Fruit fly (Drosophila melanogaster) whole organism, pupa: ENCODE measurements around the gene CG11986.

Experiments
- CG14655 ChIP-seq: fragments of 200-800 bp; sonication (Bioruptor generic); optimal IDR thresholded peaks from 3 replicates; lab custom pipeline; 2017; ENCODE audit warnings: mild to moderate bottlenecking, missing biosample characterization, missing genetic modification reagents, missing genetic modification characterization
- CG34367 ChIP-seq: fragments of 200-800 bp; sonication (Bioruptor generic); optimal IDR thresholded peaks from 2 replicates; lab custom pipeline; 2018; ENCODE audit warnings: missing biosample characterization, mild to moderate bottlenecking, missing genetic modification characterization
- CG8301 ChIP-seq: fragments of 200-800 bp; sonication (Bioruptor generic); optimal IDR thresholded peaks from 2 replicates; lab custom pipeline; 2018; ENCODE audit warnings: missing biosample characterization, mild to moderate bottlenecking, missing genetic modification characterization
- Ets98B ChIP-seq: fragments of 200-800 bp; sonication (Bioruptor generic); IDR thresholded peaks from 2 replicates; pipeline ENCODE4 v1.3.6; 2022; ENCODE audit warnings: missing biosample characterization, missing genetic modification characterization
- Pif1A ChIP-seq: fragments of 200-800 bp; sonication (Bioruptor generic); optimal IDR thresholded peaks from 3 replicates; lab custom pipeline; 2016; ENCODE audit warnings: missing biosample characterization, missing genetic modification characterization
- fd96Ca ChIP-seq: fragments of 200-800 bp; sonication (Bioruptor generic); IDR thresholded peaks from 3 replicates; pipeline ENCODE4 v1.3.6; 2022; ENCODE audit warnings: missing biosample characterization, missing genetic modification characterization

- TF ChIP-seq CG14655 (GFP tag; lab: Kevin White, UChicago) = no peak
- no peak for TF ChIP-seq fd96Ca
- TF ChIP-seq CG8301 (tag; lab: Kevin White, UChicago) = no peak
- TF ChIP-seq Ets98B (GFP tag; lab: Robert Waterston, UW) = no peak
- TF ChIP-seq CG34367 (tag; lab: Kevin White, UChicago) = no peak
- TF ChIP-seq Pif1A (GFP tag; lab: Kevin White, UChicago) = no peak
Measured at dm6 chr3R:9057032-9057397, 41.8 kb downstream of the CG11986 start.
